Fruit fly (Drosophila melanogaster): ENCODE results near the gene CG6454.
A peak's percentile ranks its signal among the peaks of the same experiment; 100 is the strongest.

CG6454 gene

DNA sequence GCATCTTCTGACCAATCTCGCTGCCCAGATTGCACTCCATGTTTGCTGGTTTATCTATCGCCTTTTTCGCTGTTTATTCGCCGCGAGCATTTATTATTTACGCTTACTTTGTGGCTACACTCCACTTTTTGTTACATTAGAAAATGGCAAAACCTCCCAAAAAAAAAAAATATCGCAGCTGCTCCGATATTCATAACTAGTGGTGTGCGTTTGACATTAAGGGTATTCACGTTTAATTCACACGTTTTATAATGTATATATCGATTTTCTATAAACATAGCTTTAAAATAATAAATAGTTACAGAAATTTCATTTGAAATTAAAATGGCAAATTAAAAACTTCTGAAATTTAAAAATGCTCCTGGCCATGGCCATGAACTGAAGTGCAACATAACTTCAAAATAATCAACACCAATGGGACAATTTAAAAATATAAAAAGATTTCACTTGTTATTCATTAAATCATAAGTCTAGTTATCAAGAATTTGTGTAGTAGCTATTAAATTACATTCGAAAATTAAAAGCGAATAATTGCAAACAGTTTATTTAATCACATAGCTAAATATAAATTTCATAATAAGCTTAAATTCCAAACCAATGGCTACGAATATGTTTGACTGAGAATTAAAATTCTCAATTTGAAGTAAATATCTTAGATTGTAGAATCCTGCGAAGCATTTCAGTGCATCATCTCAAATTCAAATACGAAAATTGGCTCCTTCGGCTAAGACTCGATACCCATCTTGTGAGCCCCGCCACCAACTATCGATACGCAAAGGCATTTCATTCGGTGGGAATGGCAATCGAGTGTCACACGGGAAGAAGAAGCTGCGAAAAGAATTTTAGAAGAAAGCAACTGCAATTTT, 30.5 kb upstream of the CG6454 start, which contains the start of the genes Nab2 and BRWD3 (continued):
- TF ChIP-seq CG10543 (GFP tag; optimal IDR thresholded peaks at IDR 0.05) (peak; percentile 38), CG15073 (GFP tag; optimal IDR thresholded peaks at IDR 0.05) (no peak), CG12236 (GFP tag; optimal IDR thresholded peaks at IDR 0.05) (no peak), CG34376 (GFP tag; optimal IDR thresholded peaks at IDR 0.05) (no peak), nmo (GFP tag; optimal IDR thresholded peaks at IDR 0.05) (peak; percentile 70), CG42726 (GFP tag; IDR thresholded peaks at IDR 0.05; ENCODE audit: partially characterized antibody) (peak; percentile 81), Sin3A (optimal IDR thresholded peaks at IDR 0.05) (peak; percentile 18), dati (GFP tag; IDR thresholded peaks at IDR 0.05) (no peak), Doc2 (GFP tag; IDR thresholded peaks at IDR 0.05) (no peak), CG17612 (GFP tag; IDR thresholded peaks at IDR 0.05) (no peak), ab (GFP tag; optimal IDR thresholded peaks at IDR 0.05) (no peak), dmrt99B (tag; optimal IDR thresholded peaks at IDR 0.05) (no peak), exex (tag; optimal IDR thresholded peaks at IDR 0.05) (no peak), CG11085 (GFP tag; IDR thresholded peaks at IDR 0.05) (no peak), sna (GFP tag; IDR thresholded peaks at IDR 0.05; ENCODE audit: partially characterized antibody) (peak; percentile 27; the same call in 1 of the 2 replicates), bigmax (GFP tag; optimal IDR thresholded peaks at IDR 0.05) (no peak), CG1603 (tag; optimal IDR thresholded peaks at IDR 0.05) (no peak), Spps (tag; optimal IDR thresholded peaks at IDR 0.05) (no peak), CG32767 (GFP tag; IDR thresholded peaks at IDR 0.05) (0 out of 2 replicates have a peak, but pooled peaks have one; percentile 25), fd64A (GFP tag; optimal IDR thresholded peaks at IDR 0.05) (no peak), CG12104 (GFP tag; optimal IDR thresholded peaks at IDR 0.05) (peak; percentile 49), Ssrp (tag; optimal IDR thresholded peaks at IDR 0.05) (peak; percentile 22), so (GFP tag; IDR thresholded peaks at IDR 0.05) (no peak), CG9727 (GFP tag; optimal IDR thresholded peaks at IDR 0.05) (peak; percentile 64), Awh (GFP tag; IDR thresholded peaks at IDR 0.05) (no peak), Nf-YB (GFP tag; optimal IDR thresholded peaks at IDR 0.05) (no peak), disco-r (GFP tag; optimal IDR thresholded peaks at IDR 0.05) (no peak), CG33557 (GFP tag; optimal IDR thresholded peaks at IDR 0.05) (no peak), CG3163 (GFP tag; optimal IDR thresholded peaks at IDR 0.05) (no peak), gem (tag; optimal IDR thresholded peaks at IDR 0.05) (no peak), Dip3 (GFP tag; optimal IDR thresholded peaks at IDR 0.05) (no peak), Sox100B (GFP tag; optimal IDR thresholded peaks at IDR 0.05) (no peak), h (optimal IDR thresholded peaks at IDR 0.05) (no peak), CG4328 (GFP tag; optimal IDR thresholded peaks at IDR 0.05) (peak; percentile 32), klu (GFP tag; IDR thresholded peaks at IDR 0.05) (no peak), CG7745 (tag; optimal IDR thresholded peaks at IDR 0.05) (no peak), CG13894 (tag; optimal IDR thresholded peaks at IDR 0.05) (no peak), CG6175 (GFP tag; IDR thresholded peaks at IDR 0.05) (no peak), unc-4 (GFP tag; IDR thresholded peaks at IDR 0.05; ENCODE audit: partially characterized antibody) (peak; percentile 62), esg (GFP tag; conservative IDR thresholded peaks at IDR 0.05) (no peak; the same call in 1 of the 2 replicates), fd102C (GFP tag; optimal IDR thresholded peaks at IDR 0.05) (no peak), cas (GFP tag; IDR thresholded peaks at IDR 0.05) (no peak), CG9609 (GFP tag; optimal IDR thresholded peaks at IDR 0.05) (no peak), YL-1 (GFP tag; optimal IDR thresholded peaks at IDR 0.05) (peak; percentile 37), CG13123 (GFP tag; optimal IDR thresholded peaks at IDR 0.05) (no peak), E2f2 (GFP tag; IDR thresholded peaks at IDR 0.05) (peak; percentile 57), psq (GFP tag; optimal IDR thresholded peaks at IDR 0.05) (no peak), vvl (GFP tag; IDR thresholded peaks at IDR 0.05) (peak; percentile 66), otp (GFP tag; IDR thresholded peaks at IDR 0.05) (no peak), CG8478 (optimal IDR thresholded peaks at IDR 0.05) (no peak), Myb (GFP tag; optimal IDR thresholded peaks at IDR 0.05) (no peak)
